Worm (Caenorhabditis elegans) whole organism, L4 larva: ENCODE measurements around the gene sprp-4.

Experiments
- F37D6.2 ChIP-seq: sonication (generic microtip); optimal IDR thresholded peaks from 2 replicates; lab custom pipeline; 2016; ENCODE audit warnings: mild to moderate bottlenecking, missing genetic modification characterization, missing compliant biosample characterization
- Y75B8A.6 ChIP-seq: fragments of 200-800 bp; sonication (Bioruptor generic); IDR thresholded peaks from 2 replicates; pipeline ENCODE4 v1.3.6; 2022; ENCODE audit warnings: missing genetic modification reagents, missing genetic modification characterization, missing compliant biosample characterization
- aha-1 ChIP-seq: fragments of 150-350 bp; peaks from one replicate; lab custom pipeline; 2014; ENCODE audit warnings: missing biosample characterization, missing genetic modification characterization
- aly-2 ChIP-seq: sonication (generic microtip); optimal IDR thresholded peaks from 2 replicates; lab custom pipeline; 2018; ENCODE audit warnings: missing biosample characterization, missing genetic modification characterization
- ama-1 ChIP-seq: fragments of 150-350 bp; optimal IDR thresholded peaks from 2 replicates; lab custom pipeline; 2014; ENCODE audit warnings: inconsistent platforms, mixed read lengths
- ceh-20 ChIP-seq: fragments of 200-800 bp; sonication (Bioruptor generic); IDR thresholded peaks from 2 replicates; pipeline ENCODE4 v1.3.6; 2022; ENCODE audit warnings: missing genetic modification reagents, missing genetic modification characterization, missing compliant biosample characterization
- ceh-28 ChIP-seq: fragments of 150-350 bp; optimal IDR thresholded peaks from 2 replicates; lab custom pipeline; 2014; ENCODE audit warnings: missing biosample characterization, missing genetic modification reagents, missing genetic modification characterization
- ceh-32 ChIP-seq: sonication (generic microtip); optimal IDR thresholded peaks from 2 replicates; lab custom pipeline; 2016; ENCODE audit warnings: mild to moderate bottlenecking, missing genetic modification characterization, missing compliant biosample characterization; ENCODE audit not compliant: poor library complexity
- ceh-44 ChIP-seq: fragments of 200-800 bp; sonication (Bioruptor generic); IDR thresholded peaks from 2 replicates; pipeline ENCODE4 v1.3.6; 2022; ENCODE audit warnings: missing genetic modification reagents, missing genetic modification characterization, missing compliant biosample characterization
- ces-1 ChIP-seq: fragments of 150-350 bp; sonication (generic microtip); optimal IDR thresholded peaks from 4 replicates; lab custom pipeline; 2014; ENCODE audit warnings: missing biosample characterization, missing genetic modification reagents, missing genetic modification characterization
- cey-2 ChIP-seq: sonication (generic microtip); optimal IDR thresholded peaks from 3 replicates; lab custom pipeline; 2017; ENCODE audit warnings: missing genetic modification characterization, mild to moderate bottlenecking, missing compliant biosample characterization, antibody characterized with exemption, borderline replicate concordance; ENCODE audit not compliant: insufficient read depth
- dmd-6 ChIP-seq: fragments of 200-800 bp; sonication (Bioruptor generic); IDR thresholded peaks from 2 replicates; pipeline ENCODE4 v1.3.6; 2022; ENCODE audit warnings: missing genetic modification reagents, missing genetic modification characterization, missing compliant biosample characterization
- dmd-9 ChIP-seq: fragments of 200-800 bp; sonication (Bioruptor generic); IDR thresholded peaks from 2 replicates; pipeline ENCODE4 v1.3.6; 2022; ENCODE audit warnings: missing genetic modification reagents, missing genetic modification characterization, missing compliant biosample characterization
- dve-1 ChIP-seq: sonication (generic microtip); optimal IDR thresholded peaks from 2 replicates; lab custom pipeline; 2017; ENCODE audit warnings: antibody characterized with exemption, mild to moderate bottlenecking, missing genetic modification characterization, missing compliant biosample characterization; ENCODE audit not compliant: insufficient read depth
- egl-43 ChIP-seq: fragments of 200-800 bp; sonication (Bioruptor generic); IDR thresholded peaks from 2 replicates; pipeline ENCODE4 v1.3.6; 2022; ENCODE audit warnings: missing genetic modification reagents, missing genetic modification characterization, missing compliant biosample characterization
- gei-8 ChIP-seq: fragments of 200-800 bp; sonication (Bioruptor generic); optimal IDR thresholded peaks from 2 replicates; lab custom pipeline; 2018; ENCODE audit warnings: mild to moderate bottlenecking, missing genetic modification characterization, missing compliant biosample characterization
- hif-1 ChIP-seq, 2 experiments: sonication (generic microtip); optimal IDR thresholded peaks; 2 replicates each; lab custom pipeline; 2016 to 2017; ENCODE audit warnings: missing compliant biosample characterization in 2 of 2, missing genetic modification characterization in 2 of 2, missing genetic modification reagents in 2 of 2, missing genotype in 2 of 2, mild to moderate bottlenecking in 1 of 2
- hlh-11 ChIP-seq: fragments of 200-800 bp; sonication (Bioruptor generic); optimal IDR thresholded peaks from 2 replicates; lab custom pipeline; 2018; ENCODE audit warnings: mild to moderate bottlenecking, missing genetic modification characterization, missing compliant biosample characterization
- hlh-30 ChIP-seq: sonication (generic microtip); optimal IDR thresholded peaks from 2 replicates; lab custom pipeline; 2017; ENCODE audit warnings: antibody characterized with exemption, mild to moderate bottlenecking, missing genetic modification characterization, missing compliant biosample characterization; ENCODE audit not compliant: insufficient read depth
- hmg-1.1 ChIP-seq: fragments of 200-800 bp; sonication (Bioruptor generic); IDR thresholded peaks from 2 replicates; pipeline ENCODE4 v1.3.6; 2022; ENCODE audit warnings: missing genetic modification reagents, missing genetic modification characterization, missing compliant biosample characterization
- lin-1 ChIP-seq: fragments of 200-800 bp; sonication (Bioruptor generic); IDR thresholded peaks from 2 replicates; pipeline ENCODE4 v1.3.6; 2022; ENCODE audit warnings: missing genetic modification reagents, missing genetic modification characterization, missing compliant biosample characterization
- lin-38 ChIP-seq: fragments of 200-800 bp; sonication (Bioruptor generic); IDR thresholded peaks from 2 replicates; pipeline ENCODE4 v1.3.6; 2022; ENCODE audit warnings: missing genetic modification reagents, missing genetic modification characterization, missing compliant biosample characterization
- lsy-2 ChIP-seq, 2 experiments: fragments of 150-350 bp in 1 of 2; sonication (generic microtip) in 1 of 2; optimal IDR thresholded peaks; 2 replicates each; lab custom pipeline; 2014 to 2017; ENCODE audit warnings: missing biosample characterization in 2 of 2, missing genetic modification characterization in 2 of 2
- mdl-1 ChIP-seq, 2 experiments: fragments of 150-350 bp in 1 of 2; sonication (generic microtip) in 1 of 2; optimal IDR thresholded peaks; 2 replicates each; lab custom pipeline; 2014 to 2017; ENCODE audit warnings: missing biosample characterization in 2 of 2, missing genetic modification characterization in 2 of 2
- mep-1 ChIP-seq: fragments of 150-350 bp; sonication (generic microtip); optimal IDR thresholded peaks from 3 replicates; lab custom pipeline; 2014; ENCODE audit warnings: missing biosample characterization, missing genetic modification characterization
- mxl-2 ChIP-seq: fragments of 200-800 bp; sonication (Bioruptor generic); conservative IDR thresholded peaks from 2 replicates; pipeline ENCODE4 v1.3.6; 2022; ENCODE audit warnings: missing genetic modification reagents, missing genetic modification characterization, missing compliant biosample characterization
- mxl-3 ChIP-seq: fragments of 200-800 bp; sonication (Bioruptor generic); optimal IDR thresholded peaks from 2 replicates; lab custom pipeline; 2018; ENCODE audit warnings: mild to moderate bottlenecking, missing genetic modification characterization, missing compliant biosample characterization
- nhr-10 ChIP-seq: fragments of 150-350 bp; optimal IDR thresholded peaks from 2 replicates; lab custom pipeline; 2014; ENCODE audit warnings: missing biosample characterization, missing genetic modification characterization
- nhr-11 ChIP-seq: fragments of 150-350 bp; optimal IDR thresholded peaks from 2 replicates; lab custom pipeline; 2014; ENCODE audit warnings: missing biosample characterization, missing genetic modification characterization
- nhr-111 ChIP-seq: fragments of 200-800 bp; sonication (Bioruptor generic); optimal IDR thresholded peaks from 2 replicates; lab custom pipeline; 2018; ENCODE audit warnings: mild to moderate bottlenecking, missing genetic modification characterization, missing compliant biosample characterization
- nhr-28 ChIP-seq: fragments of 150-350 bp; optimal IDR thresholded peaks from 2 replicates; lab custom pipeline; 2014; ENCODE audit warnings: missing biosample characterization, missing genetic modification characterization
- nhr-6 ChIP-seq: fragments of 150-350 bp; optimal IDR thresholded peaks from 2 replicates; lab custom pipeline; 2014; ENCODE audit warnings: missing biosample characterization, missing genetic modification characterization
- nhr-77 ChIP-seq: fragments of 150-350 bp; optimal IDR thresholded peaks from 2 replicates; lab custom pipeline; 2014; ENCODE audit warnings: missing biosample characterization, missing genetic modification characterization
- pha-4 ChIP-seq, 2 experiments: fragments of 150-350 bp in 1 of 2; fragments of 200-800 bp in 1 of 2; sonication (Bioruptor generic) in 1 of 2; IDR thresholded peaks in 1 of 2; optimal IDR thresholded peaks in 1 of 2; 2 replicates each; pipeline versions ENCODE4 v1.3.6 to Lab custom; 2014 to 2022; ENCODE audit warnings: missing genetic modification characterization in 2 of 2, missing genetic modification reagents in 2 of 2, missing biosample characterization in 1 of 2, missing compliant biosample characterization in 1 of 2
- php-3 ChIP-seq: fragments of 200-800 bp; sonication (Bioruptor generic); IDR thresholded peaks from 2 replicates; pipeline ENCODE4 v1.3.6; 2022; ENCODE audit warnings: missing genetic modification reagents, missing genetic modification characterization, missing compliant biosample characterization
- pqm-1 ChIP-seq: sonication (generic microtip); optimal IDR thresholded peaks from 2 replicates; lab custom pipeline; 2017; ENCODE audit warnings: missing biosample characterization, missing genetic modification characterization
- set-16 ChIP-seq: fragments of 200-800 bp; sonication (Bioruptor generic); IDR thresholded peaks from 2 replicates; pipeline ENCODE4 v1.3.6; 2022; ENCODE audit warnings: missing genetic modification reagents, missing genetic modification characterization, missing compliant biosample characterization
- snpc-1.2 ChIP-seq: fragments of 200-800 bp; sonication (Bioruptor generic); IDR thresholded peaks from 2 replicates; pipeline ENCODE4 v1.3.6; 2022; ENCODE audit warnings: missing genetic modification reagents, missing genetic modification characterization, missing compliant biosample characterization
- spr-1 ChIP-seq: sonication (generic microtip); optimal IDR thresholded peaks from 2 replicates; lab custom pipeline; 2016; ENCODE audit warnings: mild to moderate bottlenecking, missing genetic modification characterization, missing compliant biosample characterization
- spr-3 ChIP-seq: fragments of 200-800 bp; sonication (Bioruptor generic); optimal IDR thresholded peaks from 2 replicates; lab custom pipeline; 2018; ENCODE audit warnings: mild to moderate bottlenecking, missing genetic modification characterization, missing compliant biosample characterization
- unc-62 ChIP-seq, 3 experiments: fragments of 150-350 bp in 1 of 3; sonication (generic microtip); optimal IDR thresholded peaks in 2 of 3; peaks in 1 of 3; 1 replicate in 1 of 3; 2 replicates in 2 of 3; lab custom pipeline; 2014 to 2017; ENCODE audit warnings: missing biosample characterization in 3 of 3, missing genetic modification characterization in 3 of 3, missing genetic modification reagents in 3 of 3, missing genotype in 1 of 3
- ztf-7 ChIP-seq: fragments of 150-350 bp; optimal IDR thresholded peaks from 2 replicates; lab custom pipeline; 2014; ENCODE audit warnings: missing biosample characterization, missing genetic modification characterization

sprp-4 gene

ce11 chrX:8810908-8811307 is 42.5 kb downstream of the sprp-4 start, which contains the start of gene R04E5.9 (continued):
- TF ChIP-seq aly-2 (tag; lab: Kevin White, UChicago) (no peak), nhr-77 (tag; lab: Kevin White, UChicago) (peak; percentile 93), egl-43 (GFP tag; lab: Robert Waterston, UW) (peak; percentile 85), ztf-7 (peak; percentile 42), lin-38 (GFP tag; lab: Robert Waterston, UW) (peak; percentile 57; the same call in 1 of the 2 replicates), mdl-1 (tag; optimal IDR thresholded peaks at IDR 0.05; lab: Kevin White, UChicago) (peak; percentile 87 to 99), spr-1 (tag; lab: Kevin White, UChicago) (peak; percentile 23), dmd-6 (GFP tag; lab: Robert Waterston, UW) (peak; percentile 95)

DNA sequence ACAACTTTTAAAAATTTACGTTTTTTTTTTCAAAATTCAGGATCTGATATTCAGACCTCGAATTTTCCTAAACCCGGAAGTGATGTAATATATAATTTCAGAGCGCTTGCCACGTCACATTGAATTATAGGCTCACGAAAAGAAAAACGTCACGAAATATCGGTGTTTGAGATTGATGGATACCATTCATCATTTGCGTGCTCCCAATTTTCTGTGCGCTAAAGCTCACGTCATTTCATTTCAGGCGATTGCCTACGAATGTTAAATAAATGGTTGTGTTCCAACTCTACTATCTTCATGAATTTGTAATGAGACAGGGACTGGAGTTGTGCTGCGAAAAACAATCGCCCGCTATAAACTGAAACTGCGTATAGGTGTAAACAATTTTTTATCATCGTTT is 44.7 kb downstream of the sprp-4 start:
- 0 out of 2 replicates have a peak, but pooled peaks have one; percentile 16 for TF ChIP-seq ceh-20 (GFP tag; lab: Robert Waterston, UW)
- no peak for TF ChIP-seq cey-2
- peak in 1 of 2 experiments; percentile 97 for TF ChIP-seq unc-62 (GFP tag; optimal IDR thresholded peaks at IDR 0.05 in 1 of 2; lab: Kevin White, UChicago)
- TF ChIP-seq unc-62 (tag; optimal IDR thresholded peaks at IDR 0.05; lab: Kevin White, UChicago): no peak

DNA sequence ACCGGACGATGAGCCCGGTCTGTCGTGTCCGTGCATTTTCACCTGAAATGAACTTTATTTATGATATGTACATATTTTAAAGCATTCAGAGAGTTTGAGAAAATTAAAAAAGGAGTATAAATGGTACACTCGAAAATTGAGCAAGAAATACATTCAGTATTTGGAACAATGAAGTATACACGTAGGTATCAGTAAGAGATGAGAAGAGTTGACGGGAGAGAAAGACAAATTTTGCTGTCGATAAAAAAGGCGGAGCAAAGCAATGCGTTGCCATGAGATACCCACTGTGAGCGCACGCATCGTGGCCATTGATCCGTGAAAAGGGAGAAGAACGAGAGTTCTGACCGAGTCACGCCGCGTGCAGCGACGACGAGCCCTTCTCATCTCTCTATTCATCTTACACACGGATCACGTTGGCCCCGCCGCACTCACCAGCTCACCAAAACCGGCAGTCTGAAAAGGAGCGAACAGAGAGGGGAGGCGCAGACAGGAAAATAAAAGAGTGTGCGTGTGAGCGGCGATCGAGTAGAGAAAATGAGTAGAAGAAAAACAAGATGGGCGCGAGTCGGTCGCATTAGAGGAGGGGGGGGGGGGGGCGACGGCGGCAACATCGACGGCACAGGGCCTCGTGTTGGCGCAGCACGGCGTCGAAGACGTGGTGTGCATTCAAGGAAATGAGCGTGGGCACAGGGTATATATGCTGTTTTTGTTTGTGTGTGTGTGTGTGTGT is 47.2 kb downstream of the sprp-4 start, which contains the start of gene R04E5.8:
Gene R04E5.8 (minus strand): TSS at position 51 of the 730 bp plus-strand sequence.
- no peak for TF ChIP-seq ces-1 (GFP tag; lab: Kevin White, UChicago)
- TF ChIP-seq mep-1: peak; percentile 51
- TF ChIP-seq gei-8 (GFP tag; lab: Kevin White, UChicago): no peak
- TF ChIP-seq php-3: 0 out of 2 replicates have a peak, but pooled peaks have one; percentile 22
- no peak for TF ChIP-seq pha-4 (GFP tag; IDR thresholded peaks at IDR 0.05; lab: Robert Waterston, UW)
- TF ChIP-seq pha-4 (tag; optimal IDR thresholded peaks at IDR 0.05; lab: Kevin White, UChicago): no peak
- TF ChIP-seq nhr-11: peak; percentile 25
- TF ChIP-seq dve-1 (tag; lab: Kevin White, UChicago): no peak
- no peak for TF ChIP-seq ceh-28
- TF ChIP-seq ceh-32 (tag; lab: Kevin White, UChicago): no peak
- TF ChIP-seq mxl-2 (GFP tag; lab: Robert Waterston, UW): no peak
- TF ChIP-seq hlh-11: peak; percentile 14
- no peak for TF ChIP-seq snpc-1.2 (GFP tag; lab: Robert Waterston, UW)
- no peak for TF ChIP-seq nhr-10 (tag; lab: Kevin White, UChicago)
- peak; percentile 72 for TF ChIP-seq mxl-3 (GFP tag; lab: Kevin White, UChicago)
- TF ChIP-seq mdl-1 (tag; optimal IDR thresholded peaks at IDR 0.05; lab: Kevin White, UChicago): peak in 1 of 2 experiments; percentile 78
- peak; percentile 38 for TF ChIP-seq F37D6.2 (tag; lab: Kevin White, UChicago)
- peak; percentile 39 for TF ChIP-seq aha-1
- no peak for TF ChIP-seq cey-2
- TF ChIP-seq spr-3 (GFP tag; lab: Kevin White, UChicago): no peak
- no peak for TF ChIP-seq nhr-28 (tag; lab: Kevin White, UChicago)
- TF ChIP-seq Y75B8A.6 (GFP tag; lab: Robert Waterston, UW): no peak
- TF ChIP-seq hlh-30: peak; percentile 84
- TF ChIP-seq lin-38 (GFP tag; lab: Robert Waterston, UW): peak; percentile 25; the same call in 1 of the 2 replicates
- TF ChIP-seq set-16 (GFP tag; lab: Robert Waterston, UW): peak; percentile 93
- TF ChIP-seq pqm-1: no peak
- TF ChIP-seq egl-43 (GFP tag; lab: Robert Waterston, UW): peak; percentile 77; the same call in 1 of the 2 replicates
- TF ChIP-seq hif-1 (tag; optimal IDR thresholded peaks at IDR 0.05; lab: Kevin White, UChicago): peak in 1 of 2 experiments; percentile 48
- TF ChIP-seq dmd-9 (GFP tag; lab: Robert Waterston, UW): no peak
- 0 out of 2 replicates have a peak, but pooled peaks have one; percentile 14 for TF ChIP-seq dmd-6 (GFP tag; lab: Robert Waterston, UW)
- no peak for TF ChIP-seq nhr-111
- TF ChIP-seq lsy-2 (tag; optimal IDR thresholded peaks at IDR 0.05; lab: Kevin White, UChicago): peak in 1 of 2 experiments; percentile 38
- 0 out of 2 replicates have a peak, but pooled peaks have one; percentile 4 for TF ChIP-seq ceh-44 (GFP tag; lab: Robert Waterston, UW)
- TF ChIP-seq hmg-1.1 (GFP tag; lab: Robert Waterston, UW): peak; percentile 58
- no peak for TF ChIP-seq ama-1 (lab: Kevin White, UChicago)
- no peak for TF ChIP-seq unc-62 (GFP tag; optimal IDR thresholded peaks at IDR 0.05 in 1 of 2; lab: Kevin White, UChicago)
- no peak for TF ChIP-seq unc-62 (tag; optimal IDR thresholded peaks at IDR 0.05; lab: Kevin White, UChicago)
- TF ChIP-seq lin-1: no peak
- TF ChIP-seq nhr-6 (tag; lab: Kevin White, UChicago): no peak
- 0 out of 2 replicates have a peak, but pooled peaks have one; percentile 27 for TF ChIP-seq ceh-20 (GFP tag; lab: Robert Waterston, UW)
